Worm (Caenorhabditis elegans) whole organism, L4/young adult: ENCODE data around the gene lgg-1.

Source experiments
- W03F9.2 ChIP-seq: fragments of 150-350 bp; optimal IDR thresholded peaks from 2 replicates; lab custom pipeline; 2014; ENCODE audit warnings: missing biosample characterization, missing genetic modification characterization
- dao-5 ChIP-seq: sonication (generic microtip); optimal IDR thresholded peaks from 2 replicates; lab custom pipeline; 2016; ENCODE audit warnings: missing genotype, missing genetic modification characterization, moderate library complexity, missing compliant biosample characterization
- him-1 ChIP-seq: sonication (generic microtip); optimal IDR thresholded peaks from 2 replicates; lab custom pipeline; 2016; ENCODE audit warnings: missing genotype, missing genetic modification reagents, missing genetic modification characterization, missing compliant biosample characterization

Gene lgg-1

ce11 chrII:6311888-6312287 is 35.6 kb downstream of the lgg-1 start:
- no peak for TF ChIP-seq W03F9.2 (tag; lab: Kevin White, UChicago)
- TF ChIP-seq him-1: no peak
- no peak for TF ChIP-seq dao-5 (tag; lab: Kevin White, UChicago)

- TF ChIP-seq him-1: no peak
- no peak for TF ChIP-seq W03F9.2 (tag; lab: Kevin White, UChicago)
These were observed 36.1 kb downstream of the lgg-1 start for ce11 chrII:6311459-6311858.

ce11 chrII:6309198-6309597 is 38.3 kb downstream of the lgg-1 start, which contains the start of gene glb-10:
Gene glb-10 (minus strand): TSS chrII:6309298.
- TF ChIP-seq dao-5 (tag; lab: Kevin White, UChicago) (no peak), him-1 (no peak), W03F9.2 (tag; lab: Kevin White, UChicago) (no peak)

- TF ChIP-seq W03F9.2 (tag; lab: Kevin White, UChicago) (no peak), him-1 (no peak)
These were observed 41.4 kb downstream of the lgg-1 start, which contains the start of gene C29F5.8 for ce11 chrII:6306125-6306524. Gene C29F5.8 (plus strand): TSS chrII:6306425.

ce11 chrII:6303209-6303740 is 44.2 kb downstream of the lgg-1 start, which contains the start of gene C29F5.1:
Gene C29F5.1 (plus strand): TSS chrII:6303525.
- TF ChIP-seq him-1 (no peak), dao-5 (tag; lab: Kevin White, UChicago) (no peak), W03F9.2 (tag; lab: Kevin White, UChicago) (no peak)
